Fruit fly (Drosophila melanogaster) whole organism: ENCODE measurements around the gene CG13046.

Experiments used
- CG8478 ChIP-seq: fragments of >200 bp; optimal IDR thresholded peaks from 2 replicates; lab custom pipeline; 2018; ENCODE audit warnings: inconsistent platforms
- pan ChIP-seq: fragments of >200 bp; optimal IDR thresholded peaks from 2 replicates; lab custom pipeline; 2017
- psq ChIP-seq: fragments of >200 bp; optimal IDR thresholded peaks from 2 replicates; lab custom pipeline; 2017

DNA sequence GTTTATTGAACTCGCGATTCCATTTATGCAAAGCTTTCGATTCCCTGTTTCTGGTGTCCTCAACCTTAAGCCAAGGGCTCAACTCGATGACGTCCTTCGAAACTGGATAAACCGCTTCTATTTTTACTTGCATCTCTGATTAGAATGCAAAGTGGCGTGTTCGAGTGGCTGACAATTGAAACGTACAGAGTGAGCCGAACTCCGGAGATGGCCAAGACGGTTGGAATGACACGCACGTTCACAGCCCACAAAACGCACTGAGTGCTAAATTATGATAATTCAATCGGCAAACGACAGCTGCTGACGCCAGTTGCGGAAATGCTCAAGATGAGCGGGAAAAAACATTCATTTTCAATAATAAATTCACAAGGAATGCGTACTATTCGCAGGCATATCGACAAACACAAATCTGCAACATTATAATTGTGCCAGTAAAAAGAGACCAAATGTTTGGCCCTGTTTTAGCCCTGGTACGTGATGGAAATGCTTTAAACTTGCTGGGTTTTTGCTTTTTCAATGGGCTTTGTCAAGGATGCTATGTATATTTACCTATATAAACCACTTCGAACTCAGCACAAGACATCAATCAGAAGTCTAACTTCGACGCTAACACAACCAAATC is 15.8 kb downstream of the CG13046 start, which contains the start of gene CG13066:
- TF ChIP-seq CG8478: no peak
- TF ChIP-seq psq (lab: Kevin White, UChicago): no peak
- TF ChIP-seq pan: no peak
